Worm (Caenorhabditis elegans) whole organism, L4 larva: Measurements from ENCODE around the gene srx-112.

Experiments
- D1046.2 ChIP-seq: fragments of 200-800 bp; sonication (Bioruptor generic); IDR thresholded peaks from 2 replicates; pipeline ENCODE4 v1.3.6; 2022; ENCODE audit warnings: missing genetic modification characterization, missing compliant biosample characterization
- F10B5.3 ChIP-seq: sonication (generic microtip); optimal IDR thresholded peaks from 2 replicates; lab custom pipeline; 2016; ENCODE audit warnings: mild to moderate bottlenecking, missing genetic modification characterization, missing compliant biosample characterization
- F26F4.8 ChIP-seq: fragments of 200-800 bp; sonication (Bioruptor generic); conservative IDR thresholded peaks from 2 replicates; pipeline ENCODE4 v1.3.6; 2022; ENCODE audit warnings: missing genetic modification characterization, missing compliant biosample characterization
- F44E2.7 ChIP-seq: fragments of 200-800 bp; sonication (Bioruptor generic); IDR thresholded peaks from 2 replicates; pipeline ENCODE4 v2.1.2; 2022; ENCODE audit warnings: missing genetic modification characterization, missing compliant biosample characterization
- R02D3.7 ChIP-seq: fragments of 150-350 bp; sonication (generic microtip); optimal IDR thresholded peaks from 3 replicates; lab custom pipeline; 2014; ENCODE audit warnings: missing biosample characterization, missing genetic modification characterization
- T20F7.1 ChIP-seq: fragments of 200-800 bp; sonication (Bioruptor generic); optimal IDR thresholded peaks from 2 replicates; lab custom pipeline; 2018; ENCODE audit warnings: mild to moderate bottlenecking, missing genetic modification characterization, missing compliant biosample characterization
- T26A8.4 ChIP-seq: fragments of 200-800 bp; sonication (Bioruptor generic); IDR thresholded peaks from 2 replicates; pipeline ENCODE4 v1.3.6; 2022; ENCODE audit warnings: missing genetic modification characterization, missing compliant biosample characterization
- Y105C5A.15 ChIP-seq: fragments of 200-800 bp; sonication (Bioruptor generic); IDR thresholded peaks from 2 replicates; pipeline ENCODE4 v1.3.6; 2022; ENCODE audit warnings: missing genetic modification characterization, missing compliant biosample characterization
- Y5F2A.4 ChIP-seq: fragments of 200-800 bp; sonication (Bioruptor generic); optimal IDR thresholded peaks from 2 replicates; lab custom pipeline; 2018; ENCODE audit warnings: mild to moderate bottlenecking, missing genetic modification characterization, missing compliant biosample characterization
- ZK546.5 ChIP-seq, 2 experiments: sonication (generic microtip); optimal IDR thresholded peaks; 2 replicates each; lab custom pipeline; 2017; ENCODE audit warnings: missing biosample characterization in 2 of 2, missing genetic modification characterization in 2 of 2
- aly-2 ChIP-seq: sonication (generic microtip); optimal IDR thresholded peaks from 2 replicates; lab custom pipeline; 2018; ENCODE audit warnings: missing biosample characterization, missing genetic modification characterization
- ama-1 ChIP-seq: fragments of 150-350 bp; optimal IDR thresholded peaks from 2 replicates; lab custom pipeline; 2014; ENCODE audit warnings: inconsistent platforms, mixed read lengths
- ceh-28 ChIP-seq: fragments of 150-350 bp; optimal IDR thresholded peaks from 2 replicates; lab custom pipeline; 2014; ENCODE audit warnings: missing biosample characterization, missing genetic modification reagents, missing genetic modification characterization
- ceh-32 ChIP-seq: sonication (generic microtip); optimal IDR thresholded peaks from 2 replicates; lab custom pipeline; 2016; ENCODE audit warnings: mild to moderate bottlenecking, missing genetic modification characterization, missing compliant biosample characterization; ENCODE audit not compliant: poor library complexity
- ceh-62 ChIP-seq: sonication (generic microtip); optimal IDR thresholded peaks from 2 replicates; lab custom pipeline; 2017; ENCODE audit warnings: missing biosample characterization, missing genetic modification characterization
- ces-1 ChIP-seq: fragments of 150-350 bp; sonication (generic microtip); optimal IDR thresholded peaks from 4 replicates; lab custom pipeline; 2014; ENCODE audit warnings: missing biosample characterization, missing genetic modification reagents, missing genetic modification characterization
- cey-2 ChIP-seq: sonication (generic microtip); optimal IDR thresholded peaks from 3 replicates; lab custom pipeline; 2017; ENCODE audit warnings: missing genetic modification characterization, mild to moderate bottlenecking, missing compliant biosample characterization, antibody characterized with exemption, borderline replicate concordance; ENCODE audit not compliant: insufficient read depth
- ctbp-1 ChIP-seq: fragments of 200-800 bp; sonication (Bioruptor generic); IDR thresholded peaks from 2 replicates; pipeline ENCODE4 v1.3.6; 2022; ENCODE audit warnings: missing genetic modification reagents, missing genetic modification characterization, missing compliant biosample characterization
- daf-16 ChIP-seq, 3 experiments: sonication (generic microtip); optimal IDR thresholded peaks; 2 replicates each; lab custom pipeline; 2016 to 2017; ENCODE audit warnings: missing genetic modification characterization in 3 of 3, missing genetic modification reagents in 3 of 3, mild to moderate bottlenecking in 2 of 3, missing compliant biosample characterization in 2 of 3, missing biosample characterization in 1 of 3, moderate library complexity in 1 of 3
- dmd-6 ChIP-seq: fragments of 200-800 bp; sonication (Bioruptor generic); IDR thresholded peaks from 2 replicates; pipeline ENCODE4 v1.3.6; 2022; ENCODE audit warnings: missing genetic modification reagents, missing genetic modification characterization, missing compliant biosample characterization
- dve-1 ChIP-seq: sonication (generic microtip); optimal IDR thresholded peaks from 2 replicates; lab custom pipeline; 2017; ENCODE audit warnings: antibody characterized with exemption, mild to moderate bottlenecking, missing genetic modification characterization, missing compliant biosample characterization; ENCODE audit not compliant: insufficient read depth
- egl-43 ChIP-seq: fragments of 200-800 bp; sonication (Bioruptor generic); IDR thresholded peaks from 2 replicates; pipeline ENCODE4 v1.3.6; 2022; ENCODE audit warnings: missing genetic modification reagents, missing genetic modification characterization, missing compliant biosample characterization
- fkh-10 ChIP-seq: fragments of 150-350 bp; optimal IDR thresholded peaks from 2 replicates; lab custom pipeline; 2014; ENCODE audit warnings: missing biosample characterization, missing genetic modification reagents, missing genetic modification characterization
- gei-8 ChIP-seq: fragments of 200-800 bp; sonication (Bioruptor generic); optimal IDR thresholded peaks from 2 replicates; lab custom pipeline; 2018; ENCODE audit warnings: mild to moderate bottlenecking, missing genetic modification characterization, missing compliant biosample characterization
- hif-1 ChIP-seq, 2 experiments: sonication (generic microtip); optimal IDR thresholded peaks; 2 replicates each; lab custom pipeline; 2016 to 2017; ENCODE audit warnings: missing compliant biosample characterization in 2 of 2, missing genetic modification characterization in 2 of 2, missing genetic modification reagents in 2 of 2, missing genotype in 2 of 2, mild to moderate bottlenecking in 1 of 2
- hlh-30 ChIP-seq: sonication (generic microtip); optimal IDR thresholded peaks from 2 replicates; lab custom pipeline; 2017; ENCODE audit warnings: antibody characterized with exemption, mild to moderate bottlenecking, missing genetic modification characterization, missing compliant biosample characterization; ENCODE audit not compliant: insufficient read depth
- hmg-1.1 ChIP-seq: fragments of 200-800 bp; sonication (Bioruptor generic); IDR thresholded peaks from 2 replicates; pipeline ENCODE4 v1.3.6; 2022; ENCODE audit warnings: missing genetic modification reagents, missing genetic modification characterization, missing compliant biosample characterization
- lim-7 ChIP-seq: fragments of 200-800 bp; sonication (Bioruptor generic); IDR thresholded peaks from 2 replicates; pipeline ENCODE4 v1.3.6; 2022; ENCODE audit warnings: missing genetic modification characterization, missing compliant biosample characterization
- lin-13 ChIP-seq: fragments of 150-350 bp; optimal IDR thresholded peaks from 2 replicates; lab custom pipeline; 2014; ENCODE audit warnings: missing biosample characterization, missing genetic modification reagents, missing genetic modification characterization
- lir-3 ChIP-seq: sonication (generic microtip); optimal IDR thresholded peaks from 2 replicates; lab custom pipeline; 2016; ENCODE audit warnings: mild to moderate bottlenecking, missing genetic modification characterization, missing compliant biosample characterization
- madf-5 ChIP-seq, 2 experiments: fragments of 200-800 bp; sonication (Bioruptor generic); IDR thresholded peaks; 2 replicates each; pipeline ENCODE4 v1.3.6; 2022; ENCODE audit warnings: missing compliant biosample characterization in 2 of 2, missing genetic modification characterization in 2 of 2
- madf-9 ChIP-seq: fragments of 200-800 bp; sonication (Bioruptor generic); conservative IDR thresholded peaks from 2 replicates; pipeline ENCODE4 v1.3.6; 2022; ENCODE audit warnings: missing genetic modification reagents, missing genetic modification characterization, missing compliant biosample characterization
- mes-2 ChIP-seq: sonication (generic microtip); optimal IDR thresholded peaks from 2 replicates; lab custom pipeline; 2016; ENCODE audit warnings: missing genotype, mild to moderate bottlenecking, missing genetic modification characterization, missing compliant biosample characterization; ENCODE audit not compliant: poor library complexity, severe bottlenecking
- mxl-2 ChIP-seq: fragments of 200-800 bp; sonication (Bioruptor generic); conservative IDR thresholded peaks from 2 replicates; pipeline ENCODE4 v1.3.6; 2022; ENCODE audit warnings: missing genetic modification reagents, missing genetic modification characterization, missing compliant biosample characterization
- mxl-3 ChIP-seq: fragments of 200-800 bp; sonication (Bioruptor generic); optimal IDR thresholded peaks from 2 replicates; lab custom pipeline; 2018; ENCODE audit warnings: mild to moderate bottlenecking, missing genetic modification characterization, missing compliant biosample characterization
- nhr-237 ChIP-seq: sonication (generic microtip); optimal IDR thresholded peaks from 2 replicates; lab custom pipeline; 2017; ENCODE audit warnings: missing biosample characterization, missing genetic modification characterization
- nhr-28 ChIP-seq: fragments of 150-350 bp; optimal IDR thresholded peaks from 2 replicates; lab custom pipeline; 2014; ENCODE audit warnings: missing biosample characterization, missing genetic modification characterization
- nhr-41 ChIP-seq: fragments of 200-800 bp; sonication (Bioruptor generic); IDR thresholded peaks from 2 replicates; pipeline ENCODE4 v1.3.6; 2022; ENCODE audit warnings: missing genetic modification reagents, missing genetic modification characterization, missing compliant biosample characterization
- nhr-42 ChIP-seq: fragments of 200-800 bp; sonication (Bioruptor generic); IDR thresholded peaks from 2 replicates; pipeline ENCODE4 v1.3.6; 2022; ENCODE audit warnings: missing genetic modification characterization, missing compliant biosample characterization
- nhr-48 ChIP-seq: sonication (generic microtip); optimal IDR thresholded peaks from 2 replicates; lab custom pipeline; 2016; ENCODE audit warnings: mild to moderate bottlenecking, missing genetic modification characterization, missing compliant biosample characterization
- nhr-77 ChIP-seq: fragments of 150-350 bp; optimal IDR thresholded peaks from 2 replicates; lab custom pipeline; 2014; ENCODE audit warnings: missing biosample characterization, missing genetic modification characterization
- rbr-2 ChIP-seq: sonication (generic microtip); optimal IDR thresholded peaks from 2 replicates; lab custom pipeline; 2016; ENCODE audit warnings: missing genotype, missing genetic modification characterization, missing compliant biosample characterization
- saeg-2 ChIP-seq: fragments of 200-800 bp; sonication (Bioruptor generic); IDR thresholded peaks from 2 replicates; pipeline ENCODE4 v1.3.6; 2022; ENCODE audit warnings: missing genetic modification reagents, missing genetic modification characterization, missing compliant biosample characterization
- skn-1 ChIP-seq: fragments of 150-350 bp; optimal IDR thresholded peaks from 2 replicates; lab custom pipeline; 2014; ENCODE audit warnings: missing biosample characterization, missing genetic modification characterization
- snpc-1.2 ChIP-seq: fragments of 200-800 bp; sonication (Bioruptor generic); IDR thresholded peaks from 2 replicates; pipeline ENCODE4 v1.3.6; 2022; ENCODE audit warnings: missing genetic modification reagents, missing genetic modification characterization, missing compliant biosample characterization
- snpc-4 ChIP-seq: fragments of 150-350 bp; optimal IDR thresholded peaks from 2 replicates; lab custom pipeline; 2014; ENCODE audit warnings: missing biosample characterization, missing genetic modification characterization
- spr-3 ChIP-seq: fragments of 200-800 bp; sonication (Bioruptor generic); optimal IDR thresholded peaks from 2 replicates; lab custom pipeline; 2018; ENCODE audit warnings: mild to moderate bottlenecking, missing genetic modification characterization, missing compliant biosample characterization
- tag-97 ChIP-seq: fragments of 200-800 bp; sonication (Bioruptor generic); IDR thresholded peaks from 2 replicates; pipeline ENCODE4 v1.3.6; 2022; ENCODE audit warnings: missing genetic modification characterization, missing compliant biosample characterization
- tra-1 ChIP-seq: fragments of 200-800 bp; sonication (Bioruptor generic); IDR thresholded peaks from 2 replicates; pipeline ENCODE4 v1.3.6; 2022; ENCODE audit warnings: missing genetic modification reagents, missing genetic modification characterization, missing compliant biosample characterization
- vab-7 ChIP-seq: fragments of 200-800 bp; sonication (Bioruptor generic); IDR thresholded peaks from 2 replicates; pipeline ENCODE4 v1.3.6; 2022; ENCODE audit warnings: missing genetic modification reagents, missing genetic modification characterization, missing compliant biosample characterization
- zip-2 ChIP-seq: fragments of 150-350 bp; optimal IDR thresholded peaks from 2 replicates; lab custom pipeline; 2014; ENCODE audit warnings: missing biosample characterization, missing genetic modification characterization

Gene srx-112

ce11 chrII:3743684-3744200 is 20.6 kb downstream of the srx-112 start, which contains the start of gene nta-1 (continued):
- TF ChIP-seq daf-16 (GFP tag; optimal IDR thresholded peaks at IDR 0.05; lab: Kevin White, UChicago) (no peak), daf-16 (tag; optimal IDR thresholded peaks at IDR 0.05; lab: Kevin White, UChicago) (peak; percentile 64), mxl-3 (GFP tag; lab: Kevin White, UChicago) (no peak), hmg-1.1 (GFP tag; lab: Robert Waterston, UW) (0 out of 2 replicates have a peak, but pooled peaks have one; percentile 36), ama-1 (lab: Kevin White, UChicago) (no peak), ces-1 (no peak), dve-1 (tag; lab: Kevin White, UChicago) (no peak), snpc-4 (tag; lab: Kevin White, UChicago) (no peak), nhr-77 (tag; lab: Kevin White, UChicago) (peak; percentile 13), rbr-2 (no peak), T26A8.4 (GFP tag; lab: Robert Waterston, UW) (no peak), cey-2 (tag; lab: Kevin White, UChicago) (no peak), vab-7 (no peak), hif-1 (tag; optimal IDR thresholded peaks at IDR 0.05; lab: Kevin White, UChicago) (no peak), zip-2 (tag; lab: Kevin White, UChicago) (no peak), nhr-48 (no peak), egl-43 (no peak), tag-97 (no peak), F44E2.7 (GFP tag; lab: Robert Waterston, UW) (no peak), skn-1 (tag; lab: Kevin White, UChicago) (no peak), mxl-2 (no peak), dmd-6 (GFP tag; lab: Robert Waterston, UW) (peak; percentile 58), lin-13 (no peak), tra-1 (GFP tag; lab: Robert Waterston, UW) (no peak), ceh-32 (tag; lab: Kevin White, UChicago) (no peak), ceh-62 (tag; lab: Kevin White, UChicago) (no peak), nhr-237 (no peak), Y5F2A.4 (GFP tag; lab: Kevin White, UChicago) (no peak), R02D3.7 (tag; lab: Kevin White, UChicago) (no peak), saeg-2 (GFP tag; lab: Robert Waterston, UW) (no peak), madf-9 (GFP tag; lab: Robert Waterston, UW) (no peak), ceh-28 (tag; lab: Kevin White, UChicago) (no peak), nhr-42 (no peak), lim-7 (GFP tag; lab: Robert Waterston, UW) (no peak), nhr-28 (peak; percentile 91), nhr-41 (no peak), ctbp-1 (no peak)

ce11 chrII:3741584-3741983 is 22.8 kb downstream of the srx-112 start, which contains the start of gene F12E12.1:
F12E12.1 (plus strand) TSS chrII:3741884.
- no peak for TF ChIP-seq madf-9 (GFP tag; lab: Robert Waterston, UW)
- no peak for TF ChIP-seq hlh-30 (tag; lab: Kevin White, UChicago)
- no peak for TF ChIP-seq F10B5.3 (tag; lab: Kevin White, UChicago)
- no peak for TF ChIP-seq tag-97
- no peak for TF ChIP-seq snpc-1.2 (GFP tag; lab: Robert Waterston, UW)
- TF ChIP-seq nhr-237: no peak
- TF ChIP-seq F26F4.8 (GFP tag; lab: Robert Waterston, UW): no peak
- no peak for TF ChIP-seq madf-5 (GFP tag; IDR thresholded peaks at IDR 0.05; lab: Robert Waterston, UW)
- TF ChIP-seq fkh-10 (GFP tag; lab: Kevin White, UChicago): no peak
- TF ChIP-seq Y105C5A.15 (GFP tag; lab: Robert Waterston, UW): no peak
- no peak for TF ChIP-seq gei-8 (GFP tag; lab: Kevin White, UChicago)
- no peak for TF ChIP-seq T20F7.1
- TF ChIP-seq aly-2: no peak
- no peak for TF ChIP-seq lir-3
- TF ChIP-seq ZK546.5 (tag; optimal IDR thresholded peaks at IDR 0.05; lab: Kevin White, UChicago): no peak
- TF ChIP-seq spr-3 (GFP tag; lab: Kevin White, UChicago): no peak
- TF ChIP-seq nhr-77 (tag; lab: Kevin White, UChicago): no peak
- no peak for TF ChIP-seq D1046.2 (GFP tag; lab: Robert Waterston, UW)
- TF ChIP-seq ctbp-1: no peak
- no peak for TF ChIP-seq mes-2 (tag; lab: Kevin White, UChicago)
- TF ChIP-seq, all 104 proteins: peak for 0
